Worm (Caenorhabditis elegans): ENCODE results near the gene clec-168.

The clec-168 gene

DNA sequence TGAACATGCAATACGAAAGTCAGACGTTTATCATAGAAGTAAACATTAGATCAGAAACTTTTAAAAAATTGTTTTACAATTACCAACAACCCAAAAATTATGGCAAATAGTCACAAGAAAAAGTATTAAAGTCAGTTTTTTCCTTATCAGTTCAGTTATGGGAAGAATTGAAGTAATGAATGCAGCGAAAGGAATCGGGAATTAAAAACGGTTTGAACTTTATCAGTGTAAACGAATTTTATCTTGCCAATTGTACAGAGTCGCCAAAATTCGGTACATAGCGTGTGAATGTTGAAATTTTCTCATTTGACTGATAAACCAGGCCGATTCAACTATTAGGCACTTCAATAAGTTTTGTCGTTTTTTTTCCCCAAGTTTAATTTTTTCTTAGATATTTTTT lies 9.4 kb downstream of the clec-168 start:
- TF ChIP-seq fos-1 (tag; optimal IDR thresholded peaks at IDR 0.05), result peak; percentile 98
- peak; percentile 26 for TF ChIP-seq crh-2 (tag; optimal IDR thresholded peaks at IDR 0.05)
- TF ChIP-seq sma-9 (GFP tag; optimal IDR thresholded peaks at IDR 0.05), result peak; percentile 27
- TF ChIP-seq sma-9 (tag; optimal IDR thresholded peaks at IDR 0.05), result no peak
- no peak for TF ChIP-seq elt-1 (tag; optimal IDR thresholded peaks at IDR 0.05)
- peak; percentile 35 for TF ChIP-seq gmeb-1 (tag; optimal IDR thresholded peaks at IDR 0.05)
- TF ChIP-seq skn-1 (tag; optimal IDR thresholded peaks at IDR 0.05), result no peak

DNA sequence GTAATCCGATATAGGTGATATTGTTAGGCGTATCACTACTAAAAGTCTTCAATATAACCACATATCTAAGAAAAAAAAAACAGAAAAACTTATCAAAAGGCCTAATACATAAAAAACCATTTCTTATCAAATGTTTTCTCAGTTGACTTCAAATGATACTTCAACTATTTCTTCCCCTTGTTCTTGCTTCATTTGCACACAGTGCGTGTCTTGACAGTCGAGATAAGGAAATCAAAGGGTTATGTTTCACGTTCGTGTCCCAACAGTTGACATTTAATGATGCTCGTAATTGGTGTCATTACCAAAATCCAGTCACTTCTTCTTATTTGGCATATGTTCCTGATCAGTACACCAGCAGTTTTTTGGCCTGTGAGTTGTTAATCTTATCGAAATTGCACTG lies 10.0 kb downstream of the clec-168 start, which contains the start of gene clec-170:
clec-170 (plus strand) TSS at position 143 of the 400 bp plus-strand sequence.
- TF ChIP-seq unc-62 (GFP tag; optimal IDR thresholded peaks at IDR 0.05), result no peak
- TF ChIP-seq fos-1 (tag; optimal IDR thresholded peaks at IDR 0.05), result peak; percentile 75

DNA sequence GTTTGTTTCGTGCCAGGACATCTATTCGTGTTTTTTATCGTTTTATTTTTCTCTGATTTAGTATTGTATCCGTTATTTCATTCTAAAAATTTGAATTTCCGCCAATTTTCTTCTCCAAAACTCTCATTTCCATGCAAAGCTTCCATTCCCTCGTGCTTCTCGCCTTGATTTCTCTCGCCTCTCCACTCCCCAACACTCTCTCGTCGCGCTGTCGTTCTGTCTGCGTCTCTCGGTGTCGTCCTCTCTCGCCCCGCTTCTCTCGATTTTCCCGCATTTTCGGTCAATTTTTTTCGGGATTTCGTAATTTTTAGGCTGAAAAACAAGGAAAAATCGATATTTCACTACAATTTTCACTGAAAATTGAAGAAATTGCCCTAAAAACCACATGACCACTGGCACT lies 17.8 kb downstream of the clec-168 start, which contains the start of gene C09E9.1:
C09E9.1 (plus strand) TSS at position 286 of the 400 bp plus-strand sequence.
- TF ChIP-seq lin-11 (tag; optimal IDR thresholded peaks at IDR 0.05), result peak; percentile 21
- peak; percentile 33 for TF ChIP-seq fos-1 (tag; optimal IDR thresholded peaks at IDR 0.05)
- no peak for TF ChIP-seq ceh-16 (tag; optimal IDR thresholded peaks at IDR 0.05)
- no peak for TF ChIP-seq elt-3 (tag; optimal IDR thresholded peaks at IDR 0.05)
- peak; percentile 48 for TF ChIP-seq ceh-82 (tag; optimal IDR thresholded peaks at IDR 0.05)
- no peak for TF ChIP-seq nhr-10 (tag; optimal IDR thresholded peaks at IDR 0.05)
- no peak for TF ChIP-seq lin-39 (tag; optimal IDR thresholded peaks at IDR 0.05)
- peak; percentile 72 for TF ChIP-seq crh-2 (tag; optimal IDR thresholded peaks at IDR 0.05)
- TF ChIP-seq Y55F3AM.14 (GFP tag; optimal IDR thresholded peaks at IDR 0.05), result no peak
- peak; percentile 86 for TF ChIP-seq C34F6.9 (tag; optimal IDR thresholded peaks at IDR 0.05)
- TF ChIP-seq elt-1 (tag; optimal IDR thresholded peaks at IDR 0.05), result no peak
- TF ChIP-seq unc-39 (tag; optimal IDR thresholded peaks at IDR 0.05), result no peak
- no peak for TF ChIP-seq ztf-11 (tag; optimal IDR thresholded peaks at IDR 0.05)
- TF ChIP-seq dmd-4 (tag; optimal IDR thresholded peaks at IDR 0.05), result no peak
- TF ChIP-seq blmp-1 (tag; optimal IDR thresholded peaks at IDR 0.05; ENCODE audit: insufficient read depth), result no peak
- TF ChIP-seq nhr-237 (tag; optimal IDR thresholded peaks at IDR 0.05), result no peak
- peak; percentile 57 for TF ChIP-seq nhr-129 (tag; optimal IDR thresholded peaks at IDR 0.05)
- peak; percentile 67 for TF ChIP-seq mab-5 (tag; optimal IDR thresholded peaks at IDR 0.05)
- TF ChIP-seq snpc-4 (tag; optimal IDR thresholded peaks at IDR 0.05), result no peak
- TF ChIP-seq nhr-6 (tag; optimal IDR thresholded peaks at IDR 0.05), result peak; percentile 19
- TF ChIP-seq mbf-1 (tag; optimal IDR thresholded peaks at IDR 0.05), result no peak
- no peak for TF ChIP-seq nhr-12 (tag; optimal IDR thresholded peaks at IDR 0.05)
- TF ChIP-seq gmeb-1 (tag; optimal IDR thresholded peaks at IDR 0.05), result peak; percentile 72
- TF ChIP-seq nhr-11 (tag; optimal IDR thresholded peaks at IDR 0.05), result no peak
- peak; percentile 42 for TF ChIP-seq sma-3 (GFP tag; optimal IDR thresholded peaks at IDR 0.05)
- TF ChIP-seq ZK546.5 (tag; optimal IDR thresholded peaks at IDR 0.05), result no peak
- TF ChIP-seq sem-4 (tag; optimal IDR thresholded peaks at IDR 0.05), result peak; percentile 17
- TF ChIP-seq unc-62 (GFP tag; optimal IDR thresholded peaks at IDR 0.05), result no peak
- TF ChIP-seq zag-1 (tag; optimal IDR thresholded peaks at IDR 0.05), result no peak
- TF ChIP-seq ztf-1 (GFP tag; conservative IDR thresholded peaks at IDR 0.05), result no peak
- TF ChIP-seq skn-1 (tag; optimal IDR thresholded peaks at IDR 0.05), result no peak
- TF ChIP-seq mdl-1 (tag; optimal IDR thresholded peaks at IDR 0.05), result peak; percentile 90 to 99
- TF ChIP-seq alr-1 (tag; optimal IDR thresholded peaks at IDR 0.05), result no peak
- no peak for TF ChIP-seq nhr-77 (tag; optimal IDR thresholded peaks at IDR 0.05)
- no peak for TF ChIP-seq peb-1 (tag; optimal IDR thresholded peaks at IDR 0.05)
- TF ChIP-seq ztf-4 (tag; optimal IDR thresholded peaks at IDR 0.05), result no peak
- peak; percentile 52 for TF ChIP-seq F13H6.1 (tag; optimal IDR thresholded peaks at IDR 0.05)
- TF ChIP-seq egl-27 (tag; optimal IDR thresholded peaks at IDR 0.05), result peak; percentile 13
- no peak for TF ChIP-seq ama-1 (optimal IDR thresholded peaks at IDR 0.05)
- no peak for TF ChIP-seq nhr-25 (tag; optimal IDR thresholded peaks at IDR 0.05)
- no peak for TF ChIP-seq aly-2 (tag; optimal IDR thresholded peaks at IDR 0.05)
- TF ChIP-seq R02D3.7 (tag; optimal IDR thresholded peaks at IDR 0.05), result no peak
- peak; percentile 33 for TF ChIP-seq nhr-21 (tag; optimal IDR thresholded peaks at IDR 0.05)
- TF ChIP-seq unc-55 (GFP tag; optimal IDR thresholded peaks at IDR 0.05), result peak; percentile 77
- peak; percentile 39 to 81 for TF ChIP-seq lsy-2 (tag; optimal IDR thresholded peaks at IDR 0.05)
- peak; percentile 71 for TF ChIP-seq lin-13 (GFP tag; optimal IDR thresholded peaks at IDR 0.05)
- TF ChIP-seq sma-9 (GFP tag; optimal IDR thresholded peaks at IDR 0.05), result no peak
- TF ChIP-seq sma-9 (tag; optimal IDR thresholded peaks at IDR 0.05), result no peak
- no peak for TF ChIP-seq nhr-23 (tag; optimal IDR thresholded peaks at IDR 0.05)
